Worm (Caenorhabditis elegans) whole organism, midembryonic: ENCODE results near the gene tag-267.

Experiments
- T22C8.4 ChIP-seq: fragments of 200-800 bp; sonication (Bioruptor generic); IDR thresholded peaks from 2 replicates; pipeline ENCODE4 v1.3.6; 2022; ENCODE audit warnings: missing genetic modification characterization, missing compliant biosample characterization
- med-1 ChIP-seq: sonication (generic microtip); optimal IDR thresholded peaks from 2 replicates; lab custom pipeline; 2017; ENCODE audit warnings: missing genetic modification characterization, mild to moderate bottlenecking, missing compliant biosample characterization, antibody characterized with exemption, missing genetic modification reagents; ENCODE audit not compliant: insufficient read depth
- ztf-29 ChIP-seq: fragments of 200-800 bp; sonication (Bioruptor generic); IDR thresholded peaks from 2 replicates; pipeline ENCODE4 v1.3.6; 2022; ENCODE audit warnings: missing genetic modification reagents, missing genetic modification characterization, missing compliant biosample characterization

- TF ChIP-seq T22C8.4 (no peak), med-1 (no peak), ztf-29 (no peak)
Observed at ce11 chrIII:641759-642158, 1.2 kb downstream of the tag-267 start, which contains the start of gene W06E11.1.
